Worm (Caenorhabditis elegans) whole organism, L4 larva: ENCODE measurements around the gene scl-14.

ENCODE experiments used
- mep-1 ChIP-seq: fragments of 150-350 bp; sonication (generic microtip); optimal IDR thresholded peaks from 3 replicates; lab custom pipeline; 2014; ENCODE audit warnings: missing biosample characterization, missing genetic modification characterization
- unc-62 ChIP-seq, 3 experiments: fragments of 150-350 bp in 1 of 3; sonication (generic microtip); optimal IDR thresholded peaks in 2 of 3; peaks in 1 of 3; 1 replicate in 1 of 3; 2 replicates in 2 of 3; lab custom pipeline; 2014 to 2017; ENCODE audit warnings: missing biosample characterization in 3 of 3, missing genetic modification characterization in 3 of 3, missing genetic modification reagents in 3 of 3, missing genotype in 1 of 3
- ztf-11 ChIP-seq: fragments of 150-350 bp; optimal IDR thresholded peaks from 2 replicates; lab custom pipeline; 2014; ENCODE audit warnings: missing biosample characterization, missing genetic modification characterization

- no peak for TF ChIP-seq mep-1 (tag; lab: Kevin White, UChicago)
- TF ChIP-seq unc-62 (GFP tag; optimal IDR thresholded peaks at IDR 0.05 in 1 of 2; lab: Kevin White, UChicago), result no peak
- no peak for TF ChIP-seq unc-62 (tag; optimal IDR thresholded peaks at IDR 0.05; lab: Kevin White, UChicago)
- no peak for TF ChIP-seq ztf-11
Observed at ce11 chrIV:13193239-13193638, 28.0 kb downstream of the scl-14 start, which contains the start of gene F58D2.5.
